Worm (Caenorhabditis elegans): ENCODE data around the gene Y75B12B.13.

ce11 chrV:15158691-15159090 is 35.1 kb downstream of the Y75B12B.13 start, which contains the start of gene str-45:
- no peak for TF ChIP-seq rpc-1 (optimal IDR thresholded peaks at IDR 0.05)
- TF ChIP-seq rpc-1 (tag; optimal IDR thresholded peaks at IDR 0.05): no peak
- TF ChIP-seq sptf-2 (GFP tag; optimal IDR thresholded peaks at IDR 0.05): no peak
- no peak for TF ChIP-seq snpc-1.1 (tag; optimal IDR thresholded peaks at IDR 0.05; ENCODE audit: insufficient read depth)
- no peak for TF ChIP-seq ztf-25 (GFP tag; IDR thresholded peaks at IDR 0.05)
- no peak for TF ChIP-seq attf-6 (GFP tag; IDR thresholded peaks at IDR 0.05)
- no peak for TF ChIP-seq hlh-26 (GFP tag; conservative IDR thresholded peaks at IDR 0.05)
- TF ChIP-seq snpc-4 (GFP tag; optimal IDR thresholded peaks at IDR 0.05): no peak
- no peak for TF ChIP-seq snpc-4 (tag; optimal IDR thresholded peaks at IDR 0.05)
- TF ChIP-seq unc-130 (GFP tag; optimal IDR thresholded peaks at IDR 0.05): no peak
- no peak for TF ChIP-seq zfh-2 (GFP tag; conservative IDR thresholded peaks at IDR 0.05)
- TF ChIP-seq tbx-9 (tag; optimal IDR thresholded peaks at IDR 0.05; ENCODE audit: borderline replicate concordance): no peak
- no peak for TF ChIP-seq K11D2.4 (GFP tag; IDR thresholded peaks at IDR 0.05)
- no peak for TF ChIP-seq nhr-27 (tag; optimal IDR thresholded peaks at IDR 0.05)
- no peak for TF ChIP-seq attf-5 (GFP tag; optimal IDR thresholded peaks at IDR 0.05)
